Fruit fly (Drosophila melanogaster): ENCODE measurements around the gene CG43800.

Gene CG43800

dm6 chr2L:7270270-7270669 is 37.7 kb upstream of the CG43800 start:
- no peak for TF ChIP-seq bab1 (GFP tag; optimal IDR thresholded peaks at IDR 0.05)
- TF ChIP-seq CG33017 (tag; optimal IDR thresholded peaks at IDR 0.05): no peak
- no peak for TF ChIP-seq CG5204 (GFP tag; optimal IDR thresholded peaks at IDR 0.05)
- no peak for TF ChIP-seq tj (GFP tag; optimal IDR thresholded peaks at IDR 0.05)
- no peak for TF ChIP-seq ovo (GFP tag; optimal IDR thresholded peaks at IDR 0.05)
- TF ChIP-seq CG7045 (GFP tag; optimal IDR thresholded peaks at IDR 0.05): no peak
- TF ChIP-seq CG1620 (GFP tag; optimal IDR thresholded peaks at IDR 0.05): no peak
- no peak for TF ChIP-seq kay (GFP tag; ENCODE audit: borderline replicate concordance)
- TF ChIP-seq cnc (optimal IDR thresholded peaks at IDR 0.05): no peak
- TF ChIP-seq cic (GFP tag; optimal IDR thresholded peaks at IDR 0.05): no peak
- TF ChIP-seq Clk (GFP tag; optimal IDR thresholded peaks at IDR 0.05): no peak

dm6 chr2L:7265970-7266369 is 33.4 kb upstream of the CG43800 start:
- TF ChIP-seq Mnt (GFP tag; optimal IDR thresholded peaks at IDR 0.05) (no peak), ovo (GFP tag; optimal IDR thresholded peaks at IDR 0.05) (no peak), CG12768 (GFP tag; optimal IDR thresholded peaks at IDR 0.05) (no peak), cic (GFP tag; optimal IDR thresholded peaks at IDR 0.05) (no peak), tj (GFP tag; optimal IDR thresholded peaks at IDR 0.05) (no peak), toe (GFP tag; optimal IDR thresholded peaks at IDR 0.05) (no peak), Clk (GFP tag; optimal IDR thresholded peaks at IDR 0.05) (no peak), pad (GFP tag; optimal IDR thresholded peaks at IDR 0.05) (no peak), Hr96 (GFP tag; optimal IDR thresholded peaks at IDR 0.05) (no peak), CG7045 (GFP tag; optimal IDR thresholded peaks at IDR 0.05) (no peak), CG1620 (GFP tag; optimal IDR thresholded peaks at IDR 0.05) (no peak), CG14711 (tag; optimal IDR thresholded peaks at IDR 0.05) (no peak), kay (GFP tag; ENCODE audit: borderline replicate concordance) (no peak)

dm6 chr2L:7264885-7265540 is 32.4 kb upstream of the CG43800 start:
- TF ChIP-seq CG11617 (GFP tag; optimal IDR thresholded peaks at IDR 0.05) (no peak), Mnt (GFP tag; optimal IDR thresholded peaks at IDR 0.05) (no peak)

- TF ChIP-seq cnc (optimal IDR thresholded peaks at IDR 0.05) (no peak), CG7101 (tag; optimal IDR thresholded peaks at IDR 0.05) (no peak), Mnt (GFP tag; optimal IDR thresholded peaks at IDR 0.05) (no peak), CG33017 (tag; optimal IDR thresholded peaks at IDR 0.05) (no peak), toe (GFP tag; optimal IDR thresholded peaks at IDR 0.05) (no peak), CG11617 (GFP tag; optimal IDR thresholded peaks at IDR 0.05) (no peak), bab1 (GFP tag; optimal IDR thresholded peaks at IDR 0.05) (no peak), Crg-1 (GFP tag; optimal IDR thresholded peaks at IDR 0.05) (no peak), ovo (GFP tag; optimal IDR thresholded peaks at IDR 0.05) (no peak), CG7045 (GFP tag; optimal IDR thresholded peaks at IDR 0.05) (no peak), tj (GFP tag; optimal IDR thresholded peaks at IDR 0.05) (no peak), Clk (GFP tag; optimal IDR thresholded peaks at IDR 0.05) (no peak), CG1620 (GFP tag; optimal IDR thresholded peaks at IDR 0.05) (no peak), CG5204 (GFP tag; optimal IDR thresholded peaks at IDR 0.05) (no peak)
Measured at dm6 chr2L:7264396-7264795, 31.8 kb upstream of the CG43800 start.

dm6 chr2L:7262580-7262979 is 30.0 kb upstream of the CG43800 start:
- TF ChIP-seq CG12768 (GFP tag; optimal IDR thresholded peaks at IDR 0.05) (no peak), ovo (GFP tag; optimal IDR thresholded peaks at IDR 0.05) (no peak), tj (GFP tag; optimal IDR thresholded peaks at IDR 0.05) (no peak), CG7045 (GFP tag; optimal IDR thresholded peaks at IDR 0.05) (no peak), pad (GFP tag; optimal IDR thresholded peaks at IDR 0.05) (no peak), CG7101 (tag; optimal IDR thresholded peaks at IDR 0.05) (no peak), cnc (optimal IDR thresholded peaks at IDR 0.05) (no peak), CG11617 (GFP tag; optimal IDR thresholded peaks at IDR 0.05) (no peak), bab1 (GFP tag; optimal IDR thresholded peaks at IDR 0.05) (no peak), toe (GFP tag; optimal IDR thresholded peaks at IDR 0.05) (no peak), CG1620 (GFP tag; optimal IDR thresholded peaks at IDR 0.05) (no peak), CG14711 (tag; optimal IDR thresholded peaks at IDR 0.05) (no peak), Mnt (GFP tag; optimal IDR thresholded peaks at IDR 0.05) (no peak), kay (GFP tag; ENCODE audit: borderline replicate concordance) (no peak), Hr96 (GFP tag; optimal IDR thresholded peaks at IDR 0.05) (no peak), CG5204 (GFP tag; optimal IDR thresholded peaks at IDR 0.05) (no peak)

dm6 chr2L:7261989-7262388 is 29.4 kb upstream of the CG43800 start:
- TF ChIP-seq kay (GFP tag; ENCODE audit: borderline replicate concordance) (no peak), bab1 (GFP tag; optimal IDR thresholded peaks at IDR 0.05) (no peak), CG14711 (tag; optimal IDR thresholded peaks at IDR 0.05) (no peak), CG33017 (tag; optimal IDR thresholded peaks at IDR 0.05) (no peak), Hr96 (GFP tag; optimal IDR thresholded peaks at IDR 0.05) (no peak)

dm6 chr2L:7260251-7260650 is 27.6 kb upstream of the CG43800 start:
- peak; percentile 72 for TF ChIP-seq kay (GFP tag; ENCODE audit: borderline replicate concordance)
- no peak for TF ChIP-seq CG33017 (tag; optimal IDR thresholded peaks at IDR 0.05)
- TF ChIP-seq cic (GFP tag; optimal IDR thresholded peaks at IDR 0.05): no peak

Data from whole organism, adult.